Fruit fly (Drosophila melanogaster): ENCODE data around the gene CG15186.

dm6 chr3R:6435219-6435618, 42.9 kb upstream of the CG15186 start:
- TF ChIP-seq Crg-1 (GFP tag; optimal IDR thresholded peaks at IDR 0.05) (no peak), CG7045 (GFP tag; optimal IDR thresholded peaks at IDR 0.05) (no peak)

Data from whole organism, adult.